Fruit fly (Drosophila melanogaster): ENCODE measurements around the gene CG7166.

DNA sequence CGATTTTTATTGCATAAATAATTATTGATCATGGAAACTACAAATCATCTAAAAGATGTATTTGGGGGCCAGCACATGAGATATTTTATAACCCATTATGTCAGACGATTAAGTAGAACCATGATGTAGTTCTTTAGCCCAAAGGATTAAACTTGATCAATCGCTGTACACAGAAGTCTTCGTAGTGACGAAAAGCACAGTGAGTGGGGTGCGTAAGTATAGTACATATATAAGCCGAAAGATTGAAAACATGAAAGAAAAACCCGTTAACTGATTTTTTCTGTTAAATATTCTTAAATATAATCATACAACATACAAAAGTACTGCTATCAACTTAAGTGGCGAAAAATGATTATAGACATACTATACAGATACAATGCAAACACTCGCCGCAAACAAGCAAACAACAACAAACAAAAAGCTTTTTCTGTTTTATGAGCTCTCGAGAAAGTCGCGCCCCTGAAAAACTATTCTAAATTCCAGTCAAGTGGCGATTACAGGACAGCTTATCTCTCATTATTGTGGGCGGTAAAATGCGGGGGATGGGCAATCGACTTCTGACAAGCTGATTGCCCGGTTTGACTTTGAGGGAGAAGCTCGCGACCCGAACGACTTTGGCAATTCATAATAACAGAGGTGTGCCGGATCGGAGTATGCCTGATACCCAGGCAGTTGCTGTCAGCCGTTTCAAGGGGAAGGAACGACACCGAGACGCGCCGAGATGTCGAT is 11.0 kb upstream of the CG7166 start, which contains the start of gene CG32444:
- TF ChIP-seq Vsx1 (GFP tag; optimal IDR thresholded peaks at IDR 0.05) (no peak), usp (GFP tag; optimal IDR thresholded peaks at IDR 0.05) (no peak)

Data from whole organism, embryonic.